Worm (Caenorhabditis elegans) whole organism, late embryonic: Measurements from ENCODE around the gene T01D1.3.

ENCODE experiments used
- C08G9.2 ChIP-seq: sonication (generic microtip); optimal IDR thresholded peaks from 2 replicates; lab custom pipeline; 2016; ENCODE audit warnings: mild to moderate bottlenecking, missing genetic modification characterization, moderate library complexity, missing compliant biosample characterization
- F13H6.1 ChIP-seq: sonication (generic microtip); optimal IDR thresholded peaks from 2 replicates; lab custom pipeline; 2016; ENCODE audit warnings: missing genetic modification characterization, missing compliant biosample characterization
- K02D7.2 ChIP-seq: sonication (generic microtip); optimal IDR thresholded peaks from 2 replicates; lab custom pipeline; 2017; ENCODE audit warnings: mild to moderate bottlenecking, missing genetic modification characterization, missing compliant biosample characterization
- T23F11.4 ChIP-seq: fragments of 200-800 bp; sonication (Bioruptor generic); optimal IDR thresholded peaks from 2 replicates; lab custom pipeline; 2018; ENCODE audit warnings: mild to moderate bottlenecking, missing genetic modification characterization, missing compliant biosample characterization
- Y22D7AL.16 ChIP-seq: sonication (generic microtip); optimal IDR thresholded peaks from 2 replicates; lab custom pipeline; 2016; ENCODE audit warnings: missing genetic modification characterization, missing compliant biosample characterization
- ahr-1 ChIP-seq: sonication (generic microtip); optimal IDR thresholded peaks from 2 replicates; lab custom pipeline; 2016; ENCODE audit warnings: missing genetic modification characterization, missing compliant biosample characterization
- ama-1 ChIP-seq: fragments of 150-350 bp; optimal IDR thresholded peaks from 2 replicates; lab custom pipeline; 2014
- ceh-14 ChIP-seq: sonication (generic microtip); optimal IDR thresholded peaks from 2 replicates; lab custom pipeline; 2016; ENCODE audit warnings: missing genotype, missing genetic modification characterization, missing compliant biosample characterization
- ceh-18 ChIP-seq: sonication (generic microtip); optimal IDR thresholded peaks from 2 replicates; lab custom pipeline; 2016; ENCODE audit warnings: missing genetic modification characterization, missing compliant biosample characterization
- ceh-19 ChIP-seq: fragments of 200-800 bp; sonication (Bioruptor generic); optimal IDR thresholded peaks from 2 replicates; lab custom pipeline; 2018; ENCODE audit warnings: mild to moderate bottlenecking, missing genetic modification characterization, missing compliant biosample characterization
- ceh-2 ChIP-seq: sonication (generic microtip); optimal IDR thresholded peaks from 2 replicates; lab custom pipeline; 2016; ENCODE audit warnings: missing genotype, missing genetic modification characterization, missing compliant biosample characterization
- ceh-30 ChIP-seq: fragments of 150-350 bp; optimal IDR thresholded peaks from 2 replicates; lab custom pipeline; 2014; ENCODE audit warnings: missing biosample characterization, missing genetic modification characterization
- ceh-34 ChIP-seq: sonication (generic microtip); optimal IDR thresholded peaks from 2 replicates; lab custom pipeline; 2016; ENCODE audit warnings: mild to moderate bottlenecking, missing genetic modification characterization, missing compliant biosample characterization
- ceh-48 ChIP-seq: sonication (generic microtip); optimal IDR thresholded peaks from 2 replicates; lab custom pipeline; 2016; ENCODE audit warnings: missing genetic modification characterization, inconsistent platforms, missing compliant biosample characterization
- ceh-6 ChIP-seq: fragments of 200-800 bp; sonication (Bioruptor generic); optimal IDR thresholded peaks from 2 replicates; lab custom pipeline; 2018; ENCODE audit warnings: mild to moderate bottlenecking, missing genetic modification characterization, missing compliant biosample characterization
- ceh-9 ChIP-seq: sonication (generic microtip); optimal IDR thresholded peaks from 2 replicates; lab custom pipeline; 2016; ENCODE audit warnings: mild to moderate bottlenecking, missing genetic modification characterization, inconsistent platforms, missing compliant biosample characterization
- che-1 ChIP-seq: sonication (generic microtip); optimal IDR thresholded peaks from 2 replicates; lab custom pipeline; 2016; ENCODE audit warnings: mild to moderate bottlenecking, missing genetic modification characterization, missing compliant biosample characterization
- dmd-4 ChIP-seq: sonication (generic microtip); optimal IDR thresholded peaks from 2 replicates; lab custom pipeline; 2016; ENCODE audit warnings: borderline replicate concordance, missing genetic modification characterization, missing compliant biosample characterization
- elt-4 ChIP-seq: sonication (generic microtip); optimal IDR thresholded peaks from 2 replicates; lab custom pipeline; 2016; ENCODE audit warnings: missing genetic modification characterization, missing compliant biosample characterization
- ets-4 ChIP-seq: sonication (generic microtip); optimal IDR thresholded peaks from 2 replicates; lab custom pipeline; 2016; ENCODE audit warnings: missing genetic modification characterization, missing compliant biosample characterization
- fax-1 ChIP-seq: sonication (generic microtip); optimal IDR thresholded peaks from 2 replicates; lab custom pipeline; 2016; ENCODE audit warnings: missing genotype, missing genetic modification characterization, missing compliant biosample characterization
- hlh-13 ChIP-seq: fragments of 200-800 bp; sonication (Bioruptor generic); optimal IDR thresholded peaks from 2 replicates; lab custom pipeline; 2018; ENCODE audit warnings: mild to moderate bottlenecking, missing genetic modification characterization, missing compliant biosample characterization
- hlh-15 ChIP-seq: sonication (generic microtip); optimal IDR thresholded peaks from 2 replicates; lab custom pipeline; 2016; ENCODE audit warnings: missing genetic modification characterization, missing compliant biosample characterization
- hlh-30 ChIP-seq: sonication (generic microtip); optimal IDR thresholded peaks from 2 replicates; lab custom pipeline; 2017; ENCODE audit warnings: antibody characterized with exemption, missing genetic modification characterization, missing compliant biosample characterization; ENCODE audit not compliant: insufficient read depth
- hlh-6 ChIP-seq: sonication (generic microtip); optimal IDR thresholded peaks from 2 replicates; lab custom pipeline; 2016; ENCODE audit warnings: missing genotype, missing genetic modification characterization, missing compliant biosample characterization
- hlh-8 ChIP-seq: sonication (generic microtip); optimal IDR thresholded peaks from 2 replicates; lab custom pipeline; 2016; ENCODE audit warnings: missing genotype, missing genetic modification characterization, missing compliant biosample characterization
- lim-6 ChIP-seq: sonication (generic microtip); optimal IDR thresholded peaks from 2 replicates; lab custom pipeline; 2016; ENCODE audit warnings: missing genetic modification characterization, missing compliant biosample characterization
- lin-11 ChIP-seq: fragments of 200-800 bp; sonication (Bioruptor generic); optimal IDR thresholded peaks from 2 replicates; lab custom pipeline; 2018; ENCODE audit warnings: mild to moderate bottlenecking, missing genetic modification characterization, missing compliant biosample characterization
- madf-2 ChIP-seq: sonication (generic microtip); optimal IDR thresholded peaks from 2 replicates; lab custom pipeline; 2017; ENCODE audit warnings: missing genetic modification characterization, missing compliant biosample characterization
- nfya-1 ChIP-seq: sonication (generic microtip); optimal IDR thresholded peaks from 2 replicates; lab custom pipeline; 2017; ENCODE audit warnings: missing genetic modification characterization, mild to moderate bottlenecking, missing compliant biosample characterization, antibody characterized with exemption, moderate library complexity
- nhr-11 ChIP-seq: fragments of 150-350 bp; optimal IDR thresholded peaks from 2 replicates; lab custom pipeline; 2014; ENCODE audit warnings: missing biosample characterization, missing genetic modification characterization
- nhr-232 ChIP-seq: sonication (generic microtip); optimal IDR thresholded peaks from 2 replicates; lab custom pipeline; 2016; ENCODE audit warnings: missing genetic modification characterization, missing compliant biosample characterization
- npax-4 ChIP-seq: sonication (generic microtip); optimal IDR thresholded peaks from 2 replicates; lab custom pipeline; 2016; ENCODE audit warnings: missing genetic modification characterization, missing compliant biosample characterization
- odd-2 ChIP-seq: sonication (generic microtip); optimal IDR thresholded peaks from 2 replicates; lab custom pipeline; 2017; ENCODE audit warnings: antibody characterized with exemption, mild to moderate bottlenecking, missing genetic modification characterization, missing compliant biosample characterization
- pat-9 ChIP-seq: fragments of 200-800 bp; sonication (Bioruptor generic); optimal IDR thresholded peaks from 2 replicates; lab custom pipeline; 2018; ENCODE audit warnings: mild to moderate bottlenecking, missing genetic modification characterization, moderate library complexity, missing compliant biosample characterization
- pax-1 ChIP-seq: fragments of 150-350 bp; optimal IDR thresholded peaks from 2 replicates; lab custom pipeline; 2014; ENCODE audit warnings: missing biosample characterization, missing genetic modification characterization
- pha-2 ChIP-seq: sonication (generic microtip); optimal IDR thresholded peaks from 2 replicates; lab custom pipeline; 2017; ENCODE audit warnings: mild to moderate bottlenecking, missing genetic modification characterization, missing compliant biosample characterization
- pha-4 ChIP-seq: fragments of 150-350 bp; optimal IDR thresholded peaks from 2 replicates; lab custom pipeline; 2018; ENCODE audit warnings: missing biosample characterization, missing genetic modification reagents, missing genetic modification characterization
- ref-2 ChIP-seq: sonication (generic microtip); optimal IDR thresholded peaks from 2 replicates; lab custom pipeline; 2016; ENCODE audit warnings: missing genetic modification characterization, missing compliant biosample characterization
- rnt-1 ChIP-seq: sonication (generic microtip); optimal IDR thresholded peaks from 2 replicates; lab custom pipeline; 2016; ENCODE audit warnings: missing genetic modification characterization, missing compliant biosample characterization
- sdc-2 ChIP-seq: sonication (generic microtip); optimal IDR thresholded peaks from 2 replicates; lab custom pipeline; 2016; ENCODE audit warnings: missing genotype, missing genetic modification characterization, missing compliant biosample characterization
- sox-2 ChIP-seq: fragments of 200-800 bp; sonication (Bioruptor generic); IDR thresholded peaks from 2 replicates; pipeline ENCODE4 v1.3.6; 2022; ENCODE audit warnings: missing genetic modification reagents, missing genetic modification characterization, missing compliant biosample characterization
- syd-9 ChIP-seq: sonication (generic microtip); optimal IDR thresholded peaks from 2 replicates; lab custom pipeline; 2016; ENCODE audit warnings: mild to moderate bottlenecking, missing genetic modification characterization, moderate library complexity, missing compliant biosample characterization
- tbx-2 ChIP-seq: sonication (generic microtip); optimal IDR thresholded peaks from 2 replicates; lab custom pipeline; 2016; ENCODE audit warnings: missing genetic modification characterization, missing compliant biosample characterization
- tbx-7 ChIP-seq: sonication (generic microtip); optimal IDR thresholded peaks from 2 replicates; lab custom pipeline; 2016; ENCODE audit warnings: missing genotype, missing genetic modification characterization, missing compliant biosample characterization
- ttx-3 ChIP-seq: sonication (generic microtip); optimal IDR thresholded peaks from 2 replicates; lab custom pipeline; 2016; ENCODE audit warnings: missing genetic modification reagents, missing genetic modification characterization, missing compliant biosample characterization
- unc-3 ChIP-seq, 2 experiments: fragments of 200-800 bp in 1 of 2; sonication (Bioruptor generic) in 1 of 2; sonication (generic microtip) in 1 of 2; conservative IDR thresholded peaks in 1 of 2; optimal IDR thresholded peaks in 1 of 2; 2 replicates each; pipeline versions ENCODE4 v1.3.6 to Lab custom; 2016 to 2022; ENCODE audit warnings: missing compliant biosample characterization in 2 of 2, missing genetic modification characterization in 2 of 2, missing genetic modification reagents in 1 of 2
- unc-42 ChIP-seq: sonication (generic microtip); optimal IDR thresholded peaks from 2 replicates; lab custom pipeline; 2016; ENCODE audit warnings: missing genotype, missing genetic modification characterization, missing compliant biosample characterization
- unc-55 ChIP-seq: sonication (generic microtip); optimal IDR thresholded peaks from 2 replicates; lab custom pipeline; 2017; ENCODE audit warnings: missing biosample characterization, missing genetic modification reagents, missing genetic modification characterization
- unc-86 ChIP-seq: sonication (generic microtip); optimal IDR thresholded peaks from 2 replicates; lab custom pipeline; 2016; ENCODE audit warnings: missing genetic modification characterization, missing compliant biosample characterization
- ztf-16 ChIP-seq: sonication (generic microtip); optimal IDR thresholded peaks from 2 replicates; lab custom pipeline; 2017; ENCODE audit warnings: missing genetic modification characterization, missing compliant biosample characterization

T01D1.3 gene

DNA sequence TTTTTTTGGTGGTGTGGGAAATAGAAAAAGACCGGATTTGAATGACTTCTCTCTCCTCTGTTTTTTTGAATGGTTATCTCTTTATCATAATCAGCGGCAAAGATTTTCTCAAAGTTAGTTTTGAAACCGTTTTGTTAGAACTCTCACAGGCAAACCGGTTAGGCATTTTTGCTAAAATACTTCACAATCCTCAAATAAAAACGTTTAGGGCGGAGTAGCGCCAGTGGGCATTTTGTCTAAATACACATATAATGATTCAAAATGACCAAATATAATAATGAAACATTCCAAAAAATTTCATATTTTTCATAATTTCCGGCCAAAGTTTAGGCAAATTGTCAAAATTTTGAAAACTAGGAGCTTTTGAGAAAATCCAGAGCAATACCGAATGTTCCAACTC is at the start of gene T01D1.3:
TSS of gene T01D1.3 (minus strand) at position 101 of the 400 bp plus-strand sequence.
- TF ChIP-seq ztf-16 (tag; lab: Kevin White, UChicago) (no peak), ahr-1 (tag; lab: Kevin White, UChicago) (no peak), T23F11.4 (GFP tag; lab: Kevin White, UChicago) (no peak), elt-4 (tag; lab: Kevin White, UChicago) (no peak), rnt-1 (no peak), madf-2 (tag; lab: Kevin White, UChicago) (no peak), hlh-15 (no peak), tbx-7 (tag; lab: Kevin White, UChicago) (no peak), pha-4 (tag; lab: Kevin White, UChicago) (no peak), ceh-6 (GFP tag; lab: Kevin White, UChicago) (no peak)

ce11 chrII:221212-221611 is 45.4 kb upstream of the T01D1.3 start:
- no peak for TF ChIP-seq hlh-6 (tag; lab: Kevin White, UChicago)
- no peak for TF ChIP-seq unc-3 (GFP tag; conservative IDR thresholded peaks at IDR 0.05; lab: Robert Waterston, UW)
- TF ChIP-seq unc-3 (tag; optimal IDR thresholded peaks at IDR 0.05; lab: Kevin White, UChicago) = no peak
- peak; percentile 39 for TF ChIP-seq ets-4 (tag; lab: Kevin White, UChicago)
- TF ChIP-seq ztf-16 (tag; lab: Kevin White, UChicago) = no peak
- TF ChIP-seq rnt-1 = peak; percentile 41
- TF ChIP-seq Y22D7AL.16 (tag; lab: Kevin White, UChicago) = no peak
- TF ChIP-seq hlh-13 (GFP tag; lab: Kevin White, UChicago) = no peak
- no peak for TF ChIP-seq madf-2 (tag; lab: Kevin White, UChicago)
- no peak for TF ChIP-seq lin-11 (tag; lab: Kevin White, UChicago)
- no peak for TF ChIP-seq hlh-15
- TF ChIP-seq dmd-4 (tag; lab: Kevin White, UChicago) = no peak
- no peak for TF ChIP-seq sox-2 (GFP tag; lab: Robert Waterston, UW)
- peak; percentile 18 for TF ChIP-seq sdc-2 (tag; lab: Kevin White, UChicago)
- TF ChIP-seq hlh-8 (tag; lab: Kevin White, UChicago) = peak; percentile 1
- TF ChIP-seq ama-1 (lab: Kevin White, UChicago) = no peak
- TF ChIP-seq ceh-30 (tag; lab: Kevin White, UChicago) = no peak
- TF ChIP-seq ceh-9 (tag; lab: Kevin White, UChicago) = no peak
- peak; percentile 58 for TF ChIP-seq ceh-18 (tag; lab: Kevin White, UChicago)
- no peak for TF ChIP-seq ahr-1 (tag; lab: Kevin White, UChicago)
- no peak for TF ChIP-seq lim-6 (tag; lab: Kevin White, UChicago)
- no peak for TF ChIP-seq ceh-48 (tag; lab: Kevin White, UChicago)
- no peak for TF ChIP-seq pat-9 (tag; lab: Kevin White, UChicago)
- TF ChIP-seq unc-42 (tag; lab: Kevin White, UChicago) = peak; percentile 29
- no peak for TF ChIP-seq pax-1 (tag; lab: Kevin White, UChicago)
- TF ChIP-seq che-1 (tag; lab: Kevin White, UChicago) = no peak
- peak; percentile 10 for TF ChIP-seq ceh-19
- peak; percentile 8 for TF ChIP-seq ceh-6 (GFP tag; lab: Kevin White, UChicago)
- TF ChIP-seq syd-9 (tag; lab: Kevin White, UChicago) = no peak
- no peak for TF ChIP-seq ceh-14 (tag; lab: Kevin White, UChicago)
- no peak for TF ChIP-seq odd-2
- no peak for TF ChIP-seq unc-86 (tag; lab: Kevin White, UChicago)
- TF ChIP-seq unc-55 (GFP tag; lab: Kevin White, UChicago) = peak; percentile 83
- TF ChIP-seq nhr-11 (tag; lab: Kevin White, UChicago) = no peak
- TF ChIP-seq pha-2 (tag; lab: Kevin White, UChicago) = no peak
- TF ChIP-seq npax-4 = no peak
- TF ChIP-seq ceh-2 = peak; percentile 38
- TF ChIP-seq ref-2 = peak; percentile 35
- peak; percentile 2 for TF ChIP-seq F13H6.1 (tag; lab: Kevin White, UChicago)
- TF ChIP-seq hlh-30 = peak; percentile 97
- peak; percentile 31 for TF ChIP-seq fax-1
- no peak for TF ChIP-seq C08G9.2 (tag; lab: Kevin White, UChicago)
- TF ChIP-seq tbx-2 (tag; lab: Kevin White, UChicago) = peak; percentile 64
- no peak for TF ChIP-seq K02D7.2 (tag; lab: Kevin White, UChicago)
- no peak for TF ChIP-seq ttx-3 (tag; lab: Kevin White, UChicago)
- peak; percentile 69 for TF ChIP-seq ceh-34 (tag; lab: Kevin White, UChicago)
- peak; percentile 67 for TF ChIP-seq nfya-1 (tag; lab: Kevin White, UChicago)
- peak; percentile 17 for TF ChIP-seq nhr-232 (tag; lab: Kevin White, UChicago)
